Worm (Caenorhabditis elegans) whole organism, young adult: ENCODE results near the gene K09F6.3.
A peak's percentile ranks its signal among the peaks of the same experiment; 100 is the strongest.

ENCODE experiments used
- B0261.1 ChIP-seq: sonication (generic microtip); optimal IDR thresholded peaks from 2 replicates; lab custom pipeline; 2016; ENCODE audit warnings: mild to moderate bottlenecking, missing genetic modification characterization, moderate library complexity, missing compliant biosample characterization
- F37B4.10 ChIP-seq: fragments of 200-800 bp; sonication (Bioruptor generic); IDR thresholded peaks from 2 replicates; pipeline ENCODE4 v1.3.6; 2022; ENCODE audit warnings: missing genetic modification characterization, missing compliant biosample characterization
- T07F8.4 ChIP-seq: sonication (generic microtip); optimal IDR thresholded peaks from 2 replicates; lab custom pipeline; 2016; ENCODE audit warnings: mild to moderate bottlenecking, missing genetic modification characterization, moderate library complexity, missing compliant biosample characterization
- ZK185.1 ChIP-seq: sonication (generic microtip); optimal IDR thresholded peaks from 2 replicates; lab custom pipeline; 2016; ENCODE audit warnings: mild to moderate bottlenecking, missing genetic modification characterization, missing compliant biosample characterization; ENCODE audit not compliant: poor library complexity, severe bottlenecking
- ama-1 ChIP-seq, 3 experiments: fragments of 150-350 bp in 1 of 3; sonication (generic microtip) in 2 of 3; optimal IDR thresholded peaks; 2 replicates each; lab custom pipeline; 2014 to 2018; ENCODE audit warnings: missing biosample characterization in 2 of 3, missing genetic modification characterization in 2 of 3, missing genetic modification reagents in 2 of 3
- aptf-2 ChIP-seq: fragments of 200-800 bp; sonication (Bioruptor generic); conservative IDR thresholded peaks from 2 replicates; pipeline ENCODE4 v1.3.6; 2022; ENCODE audit warnings: missing genetic modification reagents, missing genetic modification characterization, missing compliant biosample characterization
- athp-1 ChIP-seq: sonication (generic microtip); optimal IDR thresholded peaks from 2 replicates; lab custom pipeline; 2017; ENCODE audit warnings: mild to moderate bottlenecking, missing genetic modification characterization, missing compliant biosample characterization
- cebp-1 ChIP-seq, 2 experiments: fragments of 200-800 bp in 1 of 2; sonication (Bioruptor generic) in 1 of 2; sonication (generic microtip) in 1 of 2; IDR thresholded peaks in 1 of 2; optimal IDR thresholded peaks in 1 of 2; 2 replicates each; pipeline versions ENCODE4 v1.3.6 to Lab custom; 2017 to 2022; ENCODE audit warnings: missing compliant biosample characterization in 2 of 2, missing genetic modification characterization in 2 of 2, mild to moderate bottlenecking in 1 of 2, missing genetic modification reagents in 1 of 2, moderate library complexity in 1 of 2
- ceh-27 ChIP-seq: fragments of 200-800 bp; sonication (Bioruptor generic); optimal IDR thresholded peaks from 2 replicates; lab custom pipeline; 2018; ENCODE audit warnings: mild to moderate bottlenecking, missing genetic modification characterization, moderate library complexity, missing compliant biosample characterization
- dox-1 ChIP-seq: fragments of 200-800 bp; sonication (Bioruptor generic); IDR thresholded peaks from 2 replicates; pipeline ENCODE4 v1.3.6; 2022; ENCODE audit warnings: missing genetic modification reagents, missing genetic modification characterization, missing compliant biosample characterization
- dpl-1 ChIP-seq: fragments of 150-350 bp; optimal IDR thresholded peaks from 2 replicates; lab custom pipeline; 2014; ENCODE audit warnings: missing biosample characterization, missing genetic modification reagents, missing genetic modification characterization
- egl-18 ChIP-seq: fragments of 200-800 bp; sonication (Bioruptor generic); IDR thresholded peaks from 2 replicates; pipeline ENCODE4 v1.3.6; 2022; ENCODE audit warnings: missing genetic modification reagents, missing genetic modification characterization, missing compliant biosample characterization
- him-1 ChIP-seq: sonication (generic microtip); optimal IDR thresholded peaks from 2 replicates; lab custom pipeline; 2016; ENCODE audit warnings: missing genotype, missing genetic modification reagents, missing genetic modification characterization, missing compliant biosample characterization
- hlh-26 ChIP-seq: fragments of 200-800 bp; sonication (Bioruptor generic); conservative IDR thresholded peaks from 2 replicates; pipeline ENCODE4 v1.3.6; 2022; ENCODE audit warnings: missing genetic modification reagents, missing genetic modification characterization, missing compliant biosample characterization
- lag-1 ChIP-seq: fragments of 200-800 bp; sonication (Bioruptor generic); IDR thresholded peaks from 2 replicates; pipeline ENCODE4 v1.3.6; 2022; ENCODE audit warnings: missing genetic modification reagents, missing genetic modification characterization, missing compliant biosample characterization
- let-526 ChIP-seq: fragments of 200-800 bp; sonication (Bioruptor generic); IDR thresholded peaks from 2 replicates; pipeline ENCODE4 v1.3.6; 2022; ENCODE audit warnings: missing genetic modification reagents, missing genetic modification characterization, missing compliant biosample characterization
- lin-54 ChIP-seq: fragments of 200-800 bp; sonication (Bioruptor generic); optimal IDR thresholded peaks from 2 replicates; lab custom pipeline; 2018; ENCODE audit warnings: mild to moderate bottlenecking, missing genetic modification characterization, missing compliant biosample characterization
- madf-10 ChIP-seq: sonication (generic microtip); optimal IDR thresholded peaks from 2 replicates; lab custom pipeline; 2016; ENCODE audit warnings: mild to moderate bottlenecking, missing genetic modification characterization, missing compliant biosample characterization
- madf-8 ChIP-seq: fragments of 200-800 bp; sonication (Bioruptor generic); conservative IDR thresholded peaks from 2 replicates; pipeline ENCODE4 v1.3.6; 2022; ENCODE audit warnings: missing genetic modification reagents, missing genetic modification characterization, missing compliant biosample characterization
- mcd-1 ChIP-seq: fragments of 200-800 bp; sonication (Bioruptor generic); IDR thresholded peaks from 2 replicates; pipeline ENCODE4 v1.3.6; 2022; ENCODE audit warnings: missing genetic modification reagents, missing genetic modification characterization, missing compliant biosample characterization
- nfya-1 ChIP-seq: sonication (generic microtip); optimal IDR thresholded peaks from 2 replicates; lab custom pipeline; 2017; ENCODE audit warnings: antibody characterized with exemption, missing compliant biosample characterization, missing genetic modification characterization, borderline replicate concordance; ENCODE audit not compliant: insufficient read depth
- nhr-120 ChIP-seq: fragments of 200-800 bp; sonication (Bioruptor generic); IDR thresholded peaks from 2 replicates; pipeline ENCODE4 v1.3.6; 2022; ENCODE audit warnings: missing genetic modification characterization, missing compliant biosample characterization
- nhr-179 ChIP-seq: sonication (generic microtip); optimal IDR thresholded peaks from 2 replicates; lab custom pipeline; 2016; ENCODE audit warnings: mild to moderate bottlenecking, missing genetic modification characterization, missing compliant biosample characterization
- nhr-80 ChIP-seq: sonication (generic microtip); optimal IDR thresholded peaks from 2 replicates; lab custom pipeline; 2016; ENCODE audit warnings: missing genetic modification characterization, missing compliant biosample characterization
- pbrm-1 ChIP-seq: fragments of 200-800 bp; sonication (Bioruptor generic); IDR thresholded peaks from 2 replicates; pipeline ENCODE4 v1.3.6; 2022; ENCODE audit warnings: missing genetic modification reagents, missing genetic modification characterization, missing compliant biosample characterization
- repo-1 ChIP-seq: sonication (generic microtip); optimal IDR thresholded peaks from 2 replicates; lab custom pipeline; 2017; ENCODE audit warnings: mild to moderate bottlenecking, missing genetic modification characterization, missing compliant biosample characterization
- rpc-1 ChIP-seq, 2 experiments: fragments of 150-350 bp in 1 of 2; sonication (generic microtip) in 1 of 2; optimal IDR thresholded peaks; 2 replicates each; lab custom pipeline; 2014 to 2018; ENCODE audit warnings: missing biosample characterization in 1 of 2, missing genetic modification characterization in 1 of 2, missing genetic modification reagents in 1 of 2, missing genotype in 1 of 2
- snpc-1.1 ChIP-seq: sonication (generic microtip); optimal IDR thresholded peaks from 2 replicates; lab custom pipeline; 2017; ENCODE audit warnings: missing genetic modification characterization, mild to moderate bottlenecking, missing compliant biosample characterization, antibody characterized with exemption, moderate library complexity, missing genotype, missing genetic modification reagents; ENCODE audit not compliant: insufficient read depth
- somi-1 ChIP-seq: fragments of 200-800 bp; sonication (Bioruptor generic); optimal IDR thresholded peaks from 2 replicates; lab custom pipeline; 2018; ENCODE audit warnings: mild to moderate bottlenecking, missing genetic modification characterization, missing compliant biosample characterization
- sptf-2 ChIP-seq: fragments of 200-800 bp; sonication (Bioruptor generic); optimal IDR thresholded peaks from 2 replicates; lab custom pipeline; 2018; ENCODE audit warnings: mild to moderate bottlenecking, missing genetic modification characterization, missing compliant biosample characterization
- tbp1 ChIP-seq: fragments of 200-800 bp; sonication (Bioruptor generic); optimal IDR thresholded peaks from 2 replicates; lab custom pipeline; 2018; ENCODE audit warnings: mild to moderate bottlenecking, missing genetic modification characterization, missing compliant biosample characterization
- tbx-9 ChIP-seq: sonication (generic microtip); optimal IDR thresholded peaks from 2 replicates; lab custom pipeline; 2016; ENCODE audit warnings: borderline replicate concordance, missing genetic modification characterization, inconsistent platforms, missing compliant biosample characterization
- unc-130 ChIP-seq: sonication (generic microtip); optimal IDR thresholded peaks from 2 replicates; lab custom pipeline; 2016; ENCODE audit warnings: missing genetic modification reagents, missing genetic modification characterization, missing compliant biosample characterization
- unc-62 ChIP-seq: fragments of 150-350 bp; optimal IDR thresholded peaks from 2 replicates; lab custom pipeline; 2014; ENCODE audit warnings: missing biosample characterization, missing genetic modification reagents, missing genetic modification characterization
- ztf-18 ChIP-seq: sonication (generic microtip); optimal IDR thresholded peaks from 2 replicates; lab custom pipeline; 2016; ENCODE audit warnings: missing genotype, mild to moderate bottlenecking, missing genetic modification characterization, missing compliant biosample characterization

K09F6.3 gene

DNA sequence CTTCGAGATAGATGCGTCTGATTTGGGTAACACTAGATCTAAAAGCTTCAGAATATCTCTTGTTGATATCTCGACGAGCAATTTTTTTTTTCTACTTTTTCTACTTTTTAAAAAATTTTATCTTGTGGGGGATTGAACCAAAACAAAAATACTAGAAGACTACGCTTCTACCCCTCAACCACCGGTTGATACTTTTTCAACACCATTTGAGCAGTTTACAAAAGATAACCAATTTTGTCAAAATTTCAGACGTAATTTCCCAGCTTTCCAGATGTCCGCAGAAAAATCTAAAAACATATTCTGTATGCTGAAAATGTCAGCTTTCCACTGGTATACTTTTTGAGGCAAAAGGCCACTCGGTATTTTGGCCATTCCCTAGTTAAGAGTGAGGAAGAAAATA is 49.6 kb downstream of the K09F6.3 start:
- TF ChIP-seq rpc-1 (optimal IDR thresholded peaks at IDR 0.05; lab: Kevin White, UChicago) (peak; percentile 46), rpc-1 (tag; optimal IDR thresholded peaks at IDR 0.05; lab: Kevin White, UChicago) (peak; percentile 70), nhr-179 (tag; lab: Kevin White, UChicago) (no peak), nhr-120 (no peak), him-1 (tag; lab: Kevin White, UChicago) (no peak), mcd-1 (GFP tag; lab: Robert Waterston, UW) (no peak), athp-1 (tag; lab: Kevin White, UChicago) (no peak), dox-1 (GFP tag; lab: Robert Waterston, UW) (no peak), unc-130 (no peak), B0261.1 (tag; lab: Kevin White, UChicago) (peak; percentile 54), ceh-27 (GFP tag; lab: Kevin White, UChicago) (no peak), egl-18 (no peak), ztf-18 (no peak), lin-54 (GFP tag; lab: Kevin White, UChicago) (no peak), ZK185.1 (no peak), sptf-2 (GFP tag; lab: Kevin White, UChicago) (no peak), ama-1 (optimal IDR thresholded peaks at IDR 0.05; lab: Kevin White, UChicago) (no peak), ama-1 (GFP tag; optimal IDR thresholded peaks at IDR 0.05; lab: Kevin White, UChicago) (no peak), hlh-26 (GFP tag; lab: Robert Waterston, UW) (no peak), lag-1 (GFP tag; lab: Robert Waterston, UW) (no peak), dpl-1 (GFP tag; lab: Kevin White, UChicago) (no peak), pbrm-1 (GFP tag; lab: Robert Waterston, UW) (no peak), repo-1 (tag; lab: Kevin White, UChicago) (no peak), madf-8 (no peak), madf-10 (no peak), tbp1 (peak; percentile 86)

ce11 chrII:2305507-2305906 is 50.5 kb downstream of the K09F6.3 start:
- peak; percentile 62 for TF ChIP-seq nhr-80 (tag; lab: Kevin White, UChicago)
- no peak for TF ChIP-seq F37B4.10 (GFP tag; lab: Robert Waterston, UW)
- TF ChIP-seq, all 124 proteins: peak for 1

ce11 chrII:2306741-2307140 is 51.8 kb downstream of the K09F6.3 start, which contains the start of gene B0281.3:
TSS of gene B0281.3 (plus strand) at chrII:2307041.
- TF ChIP-seq let-526 (no peak), aptf-2 (GFP tag; lab: Robert Waterston, UW) (no peak), nfya-1 (tag; lab: Kevin White, UChicago) (no peak), repo-1 (tag; lab: Kevin White, UChicago) (no peak), tbx-9 (tag; lab: Kevin White, UChicago) (no peak), unc-62 (no peak), cebp-1 (GFP tag; IDR thresholded peaks at IDR 0.05; lab: Robert Waterston, UW) (no peak), cebp-1 (tag; optimal IDR thresholded peaks at IDR 0.05; lab: Kevin White, UChicago) (no peak), T07F8.4 (tag; lab: Kevin White, UChicago) (no peak), somi-1 (GFP tag; lab: Kevin White, UChicago) (no peak), snpc-1.1 (no peak)
